Worm (Caenorhabditis elegans) whole organism, L1 larva: ENCODE measurements around the gene act-1.
"Not testable (repeated sequence)": the region's sequence is repeated elsewhere in the genome, so short reads cannot be mapped to it uniquely, and the experiment has no call there.

Experiments
- C16A3.4 ChIP-seq: fragments of 150-350 bp; optimal IDR thresholded peaks from 2 replicates; lab custom pipeline; 2014; ENCODE audit warnings: missing biosample characterization, missing genetic modification characterization
- C34B4.2 ChIP-seq: sonication (generic microtip); optimal IDR thresholded peaks from 2 replicates; lab custom pipeline; 2017; ENCODE audit warnings: mild to moderate bottlenecking, missing genetic modification characterization, missing compliant biosample characterization
- alr-1 ChIP-seq: fragments of 200-800 bp; sonication (Bioruptor generic); optimal IDR thresholded peaks from 2 replicates; lab custom pipeline; 2018; ENCODE audit warnings: borderline replicate concordance, mild to moderate bottlenecking, missing genetic modification characterization, missing compliant biosample characterization
- aly-2 ChIP-seq: fragments of 150-350 bp; optimal IDR thresholded peaks from 2 replicates; lab custom pipeline; 2014; ENCODE audit warnings: missing biosample characterization, missing genetic modification characterization
- ama-1 ChIP-seq: fragments of 150-350 bp; optimal IDR thresholded peaks from 2 replicates; lab custom pipeline; 2014
- blmp-1 ChIP-seq: fragments of 150-350 bp; optimal IDR thresholded peaks from 2 replicates; lab custom pipeline; 2014; ENCODE audit warnings: missing biosample characterization, missing genetic modification characterization
- ceh-8 ChIP-seq: fragments of 200-800 bp; sonication (Bioruptor generic); optimal IDR thresholded peaks from 2 replicates; lab custom pipeline; 2018; ENCODE audit warnings: mild to moderate bottlenecking, missing genetic modification characterization, moderate library complexity, missing compliant biosample characterization
- ces-1 ChIP-seq: fragments of 150-350 bp; optimal IDR thresholded peaks from 2 replicates; lab custom pipeline; 2014; ENCODE audit warnings: missing biosample characterization, missing genetic modification reagents, missing genetic modification characterization
- dpl-1 ChIP-seq, 3 experiments: fragments of 150-350 bp in 2 of 3; sonication (generic microtip) in 1 of 3; optimal IDR thresholded peaks; 2 replicates each; lab custom pipeline; 2014 to 2017; ENCODE audit warnings: missing biosample characterization in 3 of 3, missing genetic modification characterization in 3 of 3, missing genetic modification reagents in 3 of 3
- efl-3 ChIP-seq: fragments of 200-800 bp; sonication (Bioruptor generic); optimal IDR thresholded peaks from 2 replicates; lab custom pipeline; 2018; ENCODE audit warnings: mild to moderate bottlenecking, missing genetic modification characterization, missing compliant biosample characterization
- egl-27 ChIP-seq, 2 experiments: fragments of 150-350 bp in 1 of 2; sonication (generic microtip); optimal IDR thresholded peaks; 3 replicates each; lab custom pipeline; 2017 to 2018; ENCODE audit warnings: missing biosample characterization in 2 of 2, missing genetic modification characterization in 2 of 2, missing genetic modification reagents in 2 of 2
- elt-2 ChIP-seq: sonication (generic microtip); optimal IDR thresholded peaks from 2 replicates; lab custom pipeline; 2016; ENCODE audit warnings: missing genetic modification characterization, mild to moderate bottlenecking, inconsistent platforms, missing compliant biosample characterization, missing genetic modification reagents
- elt-3 ChIP-seq, 6 experiments: fragments of 150-350 bp in 1 of 6; sonication (generic microtip); optimal IDR thresholded peaks; 2 replicates each; lab custom pipeline; 2017 to 2018; ENCODE audit warnings: missing biosample characterization in 6 of 6, missing genetic modification characterization in 6 of 6, inconsistent platforms in 1 of 6
- ets-5 ChIP-seq: fragments of 200-800 bp; sonication (Bioruptor generic); IDR thresholded peaks from 2 replicates; pipeline ENCODE4 v1.3.6; 2022; ENCODE audit warnings: missing genetic modification characterization, missing compliant biosample characterization
- fkh-10 ChIP-seq: sonication (generic microtip); optimal IDR thresholded peaks from 2 replicates; lab custom pipeline; 2017; ENCODE audit warnings: missing biosample characterization, missing genetic modification reagents, missing genetic modification characterization
- fkh-4 ChIP-seq: sonication (generic microtip); optimal IDR thresholded peaks from 2 replicates; lab custom pipeline; 2016; ENCODE audit warnings: missing compliant biosample characterization, missing genetic modification characterization, borderline replicate concordance
- hlh-17 ChIP-seq: fragments of 200-800 bp; sonication (Bioruptor generic); optimal IDR thresholded peaks from 2 replicates; lab custom pipeline; 2018; ENCODE audit warnings: missing genetic modification characterization, mild to moderate bottlenecking, missing compliant biosample characterization, moderate library complexity, borderline replicate concordance
- hlh-4 ChIP-seq: sonication (generic microtip); optimal IDR thresholded peaks from 2 replicates; lab custom pipeline; 2016; ENCODE audit warnings: mild to moderate bottlenecking, missing genetic modification characterization, missing compliant biosample characterization
- hpl-2 ChIP-seq: fragments of 150-350 bp; optimal IDR thresholded peaks from 2 replicates; lab custom pipeline; 2014; ENCODE audit warnings: missing biosample characterization, missing genetic modification reagents, missing genetic modification characterization
- irx-1 ChIP-seq: sonication (generic microtip); optimal IDR thresholded peaks from 2 replicates; lab custom pipeline; 2016; ENCODE audit warnings: missing genetic modification characterization, missing compliant biosample characterization
- isw-1 ChIP-seq: fragments of 200-800 bp; sonication (Bioruptor generic); IDR thresholded peaks from 2 replicates; pipeline ENCODE4 v1.3.6; 2022; ENCODE audit warnings: missing genetic modification characterization, missing compliant biosample characterization
- lin-15B ChIP-seq: fragments of 150-350 bp; sonication (generic microtip); optimal IDR thresholded peaks from 3 replicates; lab custom pipeline; 2014; ENCODE audit warnings: missing biosample characterization, missing genetic modification characterization
- lir-3 ChIP-seq: sonication (generic microtip); optimal IDR thresholded peaks from 2 replicates; lab custom pipeline; 2016; ENCODE audit warnings: mild to moderate bottlenecking, missing genetic modification characterization, moderate library complexity, missing compliant biosample characterization; ENCODE audit not compliant: poor library complexity
- mab-9 ChIP-seq: fragments of 200-800 bp; sonication (Bioruptor generic); IDR thresholded peaks from 2 replicates; pipeline ENCODE4 v1.3.6; 2022; ENCODE audit warnings: missing genetic modification reagents, missing genetic modification characterization, missing compliant biosample characterization
- mef-2 ChIP-seq: fragments of 150-350 bp; optimal IDR thresholded peaks from 2 replicates; lab custom pipeline; 2014; ENCODE audit warnings: missing biosample characterization, missing genetic modification characterization
- nhr-19 ChIP-seq: fragments of 200-800 bp; sonication (Bioruptor generic); conservative IDR thresholded peaks from 2 replicates; pipeline ENCODE4 v1.3.6; 2022; ENCODE audit warnings: missing genetic modification characterization, missing compliant biosample characterization
- nhr-20 ChIP-seq: sonication (generic microtip); optimal IDR thresholded peaks from 2 replicates; lab custom pipeline; 2016; ENCODE audit warnings: mild to moderate bottlenecking, missing genetic modification characterization, missing compliant biosample characterization
- nhr-28 ChIP-seq: fragments of 150-350 bp; optimal IDR thresholded peaks from 2 replicates; lab custom pipeline; 2014; ENCODE audit warnings: missing biosample characterization, missing genetic modification characterization
- nhr-77 ChIP-seq: fragments of 150-350 bp; optimal IDR thresholded peaks from 2 replicates; lab custom pipeline; 2014; ENCODE audit warnings: missing biosample characterization, missing genetic modification characterization
- nhr-84 ChIP-seq: sonication (generic microtip); optimal IDR thresholded peaks from 2 replicates; lab custom pipeline; 2017; ENCODE audit warnings: missing biosample characterization, missing genetic modification characterization
- nhr-85 ChIP-seq: sonication (generic microtip); peaks from one replicate; lab custom pipeline; 2016; ENCODE audit warnings: missing genetic modification characterization, inconsistent platforms, missing compliant biosample characterization
- pag-3 ChIP-seq: sonication (generic microtip); optimal IDR thresholded peaks from 2 replicates; lab custom pipeline; 2017; ENCODE audit warnings: missing genetic modification characterization, mild to moderate bottlenecking, missing compliant biosample characterization, antibody characterized with exemption, borderline replicate concordance; ENCODE audit not compliant: insufficient read depth
- pax-3 ChIP-seq: fragments of 200-800 bp; sonication (Bioruptor generic); optimal IDR thresholded peaks from 2 replicates; lab custom pipeline; 2018; ENCODE audit warnings: mild to moderate bottlenecking, missing genetic modification characterization, moderate library complexity, missing compliant biosample characterization
- pqm-1 ChIP-seq: sonication (generic microtip); optimal IDR thresholded peaks from 3 replicates; lab custom pipeline; 2017; ENCODE audit warnings: missing biosample characterization, missing genetic modification characterization
- rnt-1 ChIP-seq: sonication (generic microtip); optimal IDR thresholded peaks from 2 replicates; lab custom pipeline; 2016; ENCODE audit warnings: mild to moderate bottlenecking, missing genetic modification characterization, moderate library complexity, missing compliant biosample characterization
- snu-23 ChIP-seq: sonication (generic microtip); optimal IDR thresholded peaks from 2 replicates; lab custom pipeline; 2016; ENCODE audit warnings: missing genetic modification characterization, missing compliant biosample characterization
- sox-4 ChIP-seq: sonication (generic microtip); optimal IDR thresholded peaks from 2 replicates; lab custom pipeline; 2016; ENCODE audit warnings: missing genetic modification characterization, missing compliant biosample characterization
- sup-37 ChIP-seq: fragments of 200-800 bp; sonication (Bioruptor generic); optimal IDR thresholded peaks from 2 replicates; lab custom pipeline; 2018; ENCODE audit warnings: mild to moderate bottlenecking, missing genetic modification characterization, missing compliant biosample characterization
- unc-86 ChIP-seq: sonication (generic microtip); optimal IDR thresholded peaks from 2 replicates; lab custom pipeline; 2016; ENCODE audit warnings: missing genetic modification characterization, missing compliant biosample characterization
- vab-15 ChIP-seq: sonication (generic microtip); optimal IDR thresholded peaks from 2 replicates; lab custom pipeline; 2017; ENCODE audit warnings: missing genotype, mild to moderate bottlenecking, missing genetic modification characterization, missing compliant biosample characterization
- zip-4 ChIP-seq: fragments of 200-800 bp; sonication (Bioruptor generic); optimal IDR thresholded peaks from 2 replicates; lab custom pipeline; 2018; ENCODE audit warnings: mild to moderate bottlenecking, missing genetic modification characterization, moderate library complexity, missing compliant biosample characterization
- ztf-11 ChIP-seq, 2 experiments: sonication (generic microtip); optimal IDR thresholded peaks; 2 replicates each; lab custom pipeline; 2016 to 2017; ENCODE audit warnings: missing genetic modification characterization in 2 of 2, missing biosample characterization in 1 of 2, missing compliant biosample characterization in 1 of 2

The act-1 gene

ce11 chrV:11095873-11096272, 15.0 kb downstream of the act-1 start, which contains the start of gene Y42A5A.3:
Y42A5A.3 (minus strand) TSS chrV:11095973.
- no peak for TF ChIP-seq mef-2 (tag; lab: Kevin White, UChicago)
- TF ChIP-seq ztf-11 (tag; optimal IDR thresholded peaks at IDR 0.05; lab: Kevin White, UChicago), result no peak
- TF ChIP-seq ets-5 (GFP tag; lab: Robert Waterston, UW), result no peak
- no peak for TF ChIP-seq alr-1 (tag; lab: Kevin White, UChicago)
- no peak for TF ChIP-seq irx-1 (tag; lab: Kevin White, UChicago)
- TF ChIP-seq egl-27 (tag; optimal IDR thresholded peaks at IDR 0.05; lab: Kevin White, UChicago), result no peak
- no peak for TF ChIP-seq nhr-19 (GFP tag; lab: Robert Waterston, UW)
- TF ChIP-seq nhr-20 (tag; lab: Kevin White, UChicago), result no peak
- TF ChIP-seq blmp-1 (tag; lab: Kevin White, UChicago), result peak; percentile 5
- peak in 1 of 6 experiments; percentile 21 for TF ChIP-seq elt-3 (tag; optimal IDR thresholded peaks at IDR 0.05; lab: Kevin White, UChicago)

- TF ChIP-seq nhr-77 (tag; lab: Kevin White, UChicago) (no peak), nhr-28 (tag; lab: Kevin White, UChicago) (no peak)
Observed at ce11 chrV:11098599-11098998, 17.7 kb downstream of the act-1 start, which contains the start of gene cdkl-1. cdkl-1 (plus strand) TSS chrV:11098899.

- TF ChIP-seq ceh-8 (no peak), dpl-1 (GFP tag; optimal IDR thresholded peaks at IDR 0.05; lab: Kevin White, UChicago) (no peak), C16A3.4 (tag; lab: Kevin White, UChicago) (no peak), hpl-2 (GFP tag; lab: Kevin White, UChicago) (no peak), nhr-85 (tag; lab: Kevin White, UChicago) (no peak), pqm-1 (no peak), nhr-28 (tag; lab: Kevin White, UChicago) (no peak), hlh-17 (GFP tag; lab: Kevin White, UChicago) (no peak), vab-15 (tag; lab: Kevin White, UChicago) (no peak), nhr-20 (tag; lab: Kevin White, UChicago) (no peak), efl-3 (GFP tag; lab: Kevin White, UChicago) (no peak), pax-3 (no peak), isw-1 (GFP tag; lab: Robert Waterston, UW) (no peak), ama-1 (lab: Kevin White, UChicago) (no peak), lir-3 (no peak)
Observed at ce11 chrV:11104408-11104807, 23.6 kb downstream of the act-1 start.

ce11 chrV:11109647-11110046, 28.8 kb downstream of the act-1 start, which contains the start of gene Y42A5A.5:
Y42A5A.5 (minus strand) TSS chrV:11109747.
- TF ChIP-seq ets-5 (GFP tag; lab: Robert Waterston, UW); lin-15B (tag; lab: Kevin White, UChicago); sup-37 (GFP tag; lab: Kevin White, UChicago): not testable (repeated sequence)

- TF ChIP-seq ets-5 (GFP tag; lab: Robert Waterston, UW) (no peak), snu-23 (peak; percentile 73), zip-4 (GFP tag; lab: Kevin White, UChicago) (peak; percentile 29), ces-1 (GFP tag; lab: Kevin White, UChicago) (no peak), C34B4.2 (tag; lab: Kevin White, UChicago) (no peak), alr-1 (tag; lab: Kevin White, UChicago) (no peak), pqm-1 (no peak), mef-2 (tag; lab: Kevin White, UChicago) (no peak), fkh-4 (no peak), hlh-17 (GFP tag; lab: Kevin White, UChicago) (no peak), elt-2 (tag; lab: Kevin White, UChicago) (peak; percentile 54), unc-86 (peak; percentile 38), mab-9 (GFP tag; lab: Robert Waterston, UW) (no peak), sox-4 (tag; lab: Kevin White, UChicago) (peak; percentile 34), nhr-77 (tag; lab: Kevin White, UChicago) (no peak), pag-3 (tag; lab: Kevin White, UChicago) (no peak), nhr-84 (tag; lab: Kevin White, UChicago) (peak; percentile 5), ama-1 (lab: Kevin White, UChicago) (no peak), aly-2 (tag; lab: Kevin White, UChicago) (no peak), rnt-1 (tag; lab: Kevin White, UChicago) (peak; percentile 85), fkh-10 (GFP tag; lab: Kevin White, UChicago) (no peak), hlh-4 (tag; lab: Kevin White, UChicago) (no peak)
Observed at ce11 chrV:11113041-11113574, 32.3 kb downstream of the act-1 start, which contains the start of gene erfa-3. erfa-3 (minus strand) TSS chrV:11113091.
